Worm (Caenorhabditis elegans) whole organism, midembryonic: ENCODE measurements around the gene mbr-1.

ENCODE experiments used
- T22C8.4 ChIP-seq: fragments of 200-800 bp; sonication (Bioruptor generic); IDR thresholded peaks from 2 replicates; pipeline ENCODE4 v1.3.6; 2022; ENCODE audit warnings: missing genetic modification characterization, missing compliant biosample characterization
- cog-1 ChIP-seq: sonication (generic microtip); optimal IDR thresholded peaks from 2 replicates; lab custom pipeline; 2016; ENCODE audit warnings: missing genetic modification characterization, missing compliant biosample characterization
- flt-1 ChIP-seq: fragments of 200-800 bp; sonication (Bioruptor generic); IDR thresholded peaks from 2 replicates; pipeline ENCODE4 v1.3.6; 2022; ENCODE audit warnings: missing genetic modification characterization, missing compliant biosample characterization
- klf-2 ChIP-seq: fragments of 200-800 bp; sonication (Bioruptor generic); conservative IDR thresholded peaks from 2 replicates; pipeline ENCODE4 v1.3.6; 2022; ENCODE audit warnings: missing genetic modification reagents, missing genetic modification characterization, missing compliant biosample characterization
- med-1 ChIP-seq: sonication (generic microtip); optimal IDR thresholded peaks from 2 replicates; lab custom pipeline; 2017; ENCODE audit warnings: missing genetic modification characterization, mild to moderate bottlenecking, missing compliant biosample characterization, antibody characterized with exemption, missing genetic modification reagents; ENCODE audit not compliant: insufficient read depth
- ref-1 ChIP-seq: fragments of 200-800 bp; sonication (Bioruptor generic); conservative IDR thresholded peaks from 2 replicates; pipeline ENCODE4 v1.3.6; 2022; ENCODE audit warnings: missing genetic modification reagents, missing genetic modification characterization, missing compliant biosample characterization
- tab-1 ChIP-seq: fragments of 200-800 bp; sonication (Bioruptor generic); IDR thresholded peaks from 2 replicates; pipeline ENCODE4 v1.3.6; 2022; ENCODE audit warnings: missing genetic modification characterization, missing compliant biosample characterization
- ztf-23 ChIP-seq: fragments of 200-800 bp; sonication (Bioruptor generic); IDR thresholded peaks from 2 replicates; pipeline ENCODE4 v1.3.6; 2022; ENCODE audit warnings: missing genetic modification reagents, missing genetic modification characterization, missing compliant biosample characterization
- ztf-29 ChIP-seq: fragments of 200-800 bp; sonication (Bioruptor generic); IDR thresholded peaks from 2 replicates; pipeline ENCODE4 v1.3.6; 2022; ENCODE audit warnings: missing genetic modification reagents, missing genetic modification characterization, missing compliant biosample characterization

The mbr-1 gene

DNA sequence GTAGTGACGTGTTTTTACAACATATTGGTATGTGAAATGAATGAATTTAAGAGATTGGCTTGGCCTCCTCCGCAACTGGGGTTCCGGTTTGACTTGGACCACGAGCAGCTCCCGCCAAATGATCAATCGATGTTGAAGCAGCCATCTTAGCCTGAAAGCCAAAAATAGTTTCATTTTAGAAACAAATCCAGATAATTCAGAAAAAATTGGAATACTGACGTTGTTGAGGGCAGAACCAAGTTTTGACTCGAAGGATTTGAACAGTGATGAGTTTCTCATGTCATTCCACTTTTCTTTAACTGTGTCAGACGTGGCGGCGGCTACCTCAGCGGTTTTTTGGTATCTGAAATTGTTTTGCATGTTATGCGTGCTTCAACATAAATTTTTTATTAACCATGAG lies 45.9 kb downstream of the mbr-1 start:
- no peak for TF ChIP-seq med-1
- no peak for TF ChIP-seq ztf-23 (GFP tag; lab: Robert Waterston, UW)
- TF ChIP-seq flt-1 (GFP tag; lab: Robert Waterston, UW), result no peak
- no peak for TF ChIP-seq ztf-29 (GFP tag; lab: Robert Waterston, UW)
- TF ChIP-seq cog-1 (tag; lab: Kevin White, UChicago), result no peak
- no peak for TF ChIP-seq ref-1 (GFP tag; lab: Robert Waterston, UW)
- no peak for TF ChIP-seq tab-1 (GFP tag; lab: Robert Waterston, UW)
- TF ChIP-seq T22C8.4 (GFP tag; lab: Robert Waterston, UW), result no peak
- TF ChIP-seq klf-2 (GFP tag; lab: Robert Waterston, UW), result no peak

DNA sequence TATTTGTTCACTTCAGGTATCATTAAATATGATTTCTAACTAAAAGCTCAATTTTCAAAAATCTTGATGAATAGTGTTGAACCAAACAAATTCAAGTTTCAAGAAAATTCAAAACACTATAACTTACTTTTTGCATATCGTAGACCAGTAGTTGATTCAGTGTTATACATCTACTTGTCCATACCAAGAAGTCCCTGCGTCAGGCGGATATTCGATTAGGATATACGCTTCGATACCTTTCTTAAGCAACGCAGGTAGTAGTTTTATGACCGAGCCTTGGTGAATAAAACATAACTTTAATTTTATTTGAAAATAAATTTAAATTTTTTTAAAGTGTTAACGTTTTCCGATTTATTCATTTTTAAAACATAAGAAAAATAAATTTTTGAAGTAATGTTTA lies 46.5 kb downstream of the mbr-1 start:
- TF ChIP-seq T22C8.4 (GFP tag; lab: Robert Waterston, UW) (no peak), tab-1 (GFP tag; lab: Robert Waterston, UW) (no peak), ztf-29 (GFP tag; lab: Robert Waterston, UW) (no peak), ztf-23 (GFP tag; lab: Robert Waterston, UW) (no peak), ref-1 (GFP tag; lab: Robert Waterston, UW) (no peak)

DNA sequence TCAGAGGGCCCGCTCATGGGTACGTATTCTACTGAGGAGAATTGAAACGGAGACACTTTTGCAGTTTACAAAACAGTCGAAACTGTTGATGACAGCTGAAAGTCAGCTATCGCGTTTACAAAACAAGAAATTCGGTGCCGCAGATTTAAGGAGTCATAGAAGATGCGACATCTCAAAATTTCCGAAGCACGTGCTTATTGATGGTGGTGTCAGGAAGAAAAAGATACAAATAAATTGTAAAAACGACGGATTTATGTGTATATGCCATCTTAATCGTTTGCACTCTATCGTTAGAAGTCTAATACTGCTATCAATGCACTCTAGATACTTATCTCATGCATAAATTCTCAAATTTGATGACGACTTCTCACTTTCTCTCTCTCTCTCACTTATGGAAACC lies 47.7 kb downstream of the mbr-1 start, which contains the start of gene F13E6.2:
TSS of gene F13E6.2 (minus strand) at position 101 of the 400 bp plus-strand sequence.
- TF ChIP-seq cog-1 (tag; lab: Kevin White, UChicago) (no peak), ztf-23 (GFP tag; lab: Robert Waterston, UW) (no peak), med-1 (no peak), ztf-29 (GFP tag; lab: Robert Waterston, UW) (no peak), tab-1 (GFP tag; lab: Robert Waterston, UW) (no peak), ref-1 (GFP tag; lab: Robert Waterston, UW) (no peak), flt-1 (GFP tag; lab: Robert Waterston, UW) (no peak)

DNA sequence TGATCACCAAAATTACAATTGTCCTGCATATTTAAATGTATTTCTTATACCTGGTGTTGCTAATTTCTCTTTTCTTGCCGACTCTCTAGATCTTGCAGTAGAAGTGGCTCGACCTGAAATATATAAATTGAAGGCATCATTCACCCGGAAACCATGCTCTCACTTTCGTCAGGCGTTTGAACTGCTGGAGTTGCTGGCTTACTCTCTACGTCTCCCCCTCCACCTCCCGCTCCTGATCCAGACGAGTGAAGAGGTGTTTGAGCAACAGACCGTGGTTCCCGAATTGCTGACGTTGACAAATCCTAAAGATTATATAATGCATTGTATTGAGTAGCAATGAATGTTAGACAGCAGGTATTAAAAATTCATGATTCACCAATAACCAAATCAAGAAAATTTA lies 51.7 kb downstream of the mbr-1 start:
- no peak for TF ChIP-seq tab-1 (GFP tag; lab: Robert Waterston, UW)
- TF ChIP-seq ztf-23 (GFP tag; lab: Robert Waterston, UW), result no peak
- TF ChIP-seq med-1, result no peak
- no peak for TF ChIP-seq cog-1 (tag; lab: Kevin White, UChicago)
- TF ChIP-seq klf-2 (GFP tag; lab: Robert Waterston, UW), result no peak
- TF ChIP-seq T22C8.4 (GFP tag; lab: Robert Waterston, UW), result no peak
